Fruit fly (Drosophila melanogaster): ENCODE measurements around the gene CG14435.

Gene CG14435

DNA sequence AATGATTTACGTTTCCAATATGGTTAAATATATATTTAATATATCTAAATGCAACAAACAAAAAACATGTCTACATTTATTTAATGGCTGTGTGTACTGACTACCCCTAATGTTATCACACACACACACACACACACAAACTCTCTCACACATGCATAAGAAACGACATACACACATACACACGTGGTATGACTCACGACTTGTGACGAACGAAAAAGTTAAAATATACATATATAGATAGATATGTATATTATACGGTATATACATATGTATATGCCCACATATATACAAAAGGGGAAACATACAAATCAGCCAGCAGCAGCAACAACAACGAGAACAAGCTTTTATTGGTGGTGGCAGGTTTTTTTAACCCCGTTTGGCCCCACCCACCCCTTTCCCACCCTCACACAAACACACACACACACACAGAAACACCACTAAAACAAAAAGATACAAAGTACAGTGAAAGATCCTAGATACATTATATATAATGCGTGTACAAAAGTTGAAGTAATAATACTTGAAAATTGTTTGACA lies 31.3 kb upstream of the CG14435 start (continued):
- TF ChIP-seq pb (GFP tag; optimal IDR thresholded peaks at IDR 0.05) (no peak), CG8924 (tag; optimal IDR thresholded peaks at IDR 0.05) (peak; percentile 30), wek (GFP tag; optimal IDR thresholded peaks at IDR 0.05) (peak; percentile 85), tap (tag; optimal IDR thresholded peaks at IDR 0.05) (no peak), ATbp (GFP tag; optimal IDR thresholded peaks at IDR 0.05) (no peak), lilli (GFP tag; optimal IDR thresholded peaks at IDR 0.05) (no peak), CG3995 (GFP tag; optimal IDR thresholded peaks at IDR 0.05) (no peak), CG9797 (GFP tag; optimal IDR thresholded peaks at IDR 0.05) (no peak), CG14860 (GFP tag; IDR thresholded peaks at IDR 0.05; ENCODE audit: partially characterized antibody) (no peak), CG6765 (GFP tag; optimal IDR thresholded peaks at IDR 0.05) (no peak), CG11504 (tag; optimal IDR thresholded peaks at IDR 0.05) (peak; percentile 39), CG4424 (GFP tag; optimal IDR thresholded peaks at IDR 0.05) (no peak), fd102C (GFP tag; optimal IDR thresholded peaks at IDR 0.05) (no peak), Vsx1 (GFP tag; optimal IDR thresholded peaks at IDR 0.05) (no peak), BEAF-32 (GFP tag; optimal IDR thresholded peaks at IDR 0.05) (no peak), unpg (GFP tag; optimal IDR thresholded peaks at IDR 0.05) (peak; percentile 29), gsb (GFP tag; IDR thresholded peaks at IDR 0.05) (no peak), MBD-R2 (GFP tag; IDR thresholded peaks at IDR 0.05) (no peak), Hr3 (GFP tag; optimal IDR thresholded peaks at IDR 0.05) (no peak), crc (GFP tag; optimal IDR thresholded peaks at IDR 0.05) (no peak), Dip3 (GFP tag; optimal IDR thresholded peaks at IDR 0.05) (no peak), Med (GFP tag) (peak; percentile 9), CG17829 (tag; optimal IDR thresholded peaks at IDR 0.05) (peak; percentile 15), CG33213 (GFP tag; optimal IDR thresholded peaks at IDR 0.05) (no peak), Oli (tag; optimal IDR thresholded peaks at IDR 0.05) (no peak), Meics (GFP tag; optimal IDR thresholded peaks at IDR 0.05) (peak; percentile 25), D19B (GFP tag; optimal IDR thresholded peaks at IDR 0.05) (no peak), bigmax (GFP tag; optimal IDR thresholded peaks at IDR 0.05) (no peak), CG11085 (GFP tag; IDR thresholded peaks at IDR 0.05) (no peak), org-1 (GFP tag; optimal IDR thresholded peaks at IDR 0.05) (no peak), ci (GFP tag; IDR thresholded peaks at IDR 0.05) (no peak), eyg (GFP tag; optimal IDR thresholded peaks at IDR 0.05) (no peak), CG11695 (GFP tag; IDR thresholded peaks at IDR 0.05) (0 out of 3 replicates have a peak, but pooled peaks have one; percentile 36), Deaf1 (tag; optimal IDR thresholded peaks at IDR 0.05) (peak; percentile 37), da (GFP tag; optimal IDR thresholded peaks at IDR 0.05) (no peak), CG2199 (GFP tag; IDR thresholded peaks at IDR 0.05) (no peak), CG4854 (GFP tag; optimal IDR thresholded peaks at IDR 0.05) (no peak), Ets97D (GFP tag; optimal IDR thresholded peaks at IDR 0.05) (no peak), CG4328 (GFP tag; optimal IDR thresholded peaks at IDR 0.05) (no peak), CG5245 (GFP tag; optimal IDR thresholded peaks at IDR 0.05) (no peak), sd (tag; optimal IDR thresholded peaks at IDR 0.05) (peak; percentile 23), CG34376 (GFP tag; optimal IDR thresholded peaks at IDR 0.05) (no peak), CG12769 (tag; optimal IDR thresholded peaks at IDR 0.05) (peak; percentile 18), grau (tag; optimal IDR thresholded peaks at IDR 0.05) (peak; percentile 16), CG7357 (GFP tag; IDR thresholded peaks at IDR 0.05) (no peak), HLH54F (GFP tag; optimal IDR thresholded peaks at IDR 0.05) (no peak), CG11247 (GFP tag; IDR thresholded peaks at IDR 0.05) (no peak), bbx (GFP tag; IDR thresholded peaks at IDR 0.05; ENCODE audit: partially characterized antibody) (no peak), Dref (GFP tag; IDR thresholded peaks at IDR 0.05) (no peak), row (GFP tag; IDR thresholded peaks at IDR 0.05) (peak; percentile 12; the same call in 1 of the 3 replicates), ac (GFP tag; optimal IDR thresholded peaks at IDR 0.05) (no peak)

Measured in whole organism, embryonic.